Fruit fly (Drosophila melanogaster) S2 (cell line): ENCODE data around the gene alphaTub85E.

ENCODE experiments used
- CG8478 ChIP-seq: fragments of >200 bp; optimal IDR thresholded peaks from 2 replicates; lab custom pipeline; 2018
- CTCF ChIP-seq, 2 experiments: fragments of >200 bp; optimal IDR thresholded peaks; 2 replicates each; lab custom pipeline; 2018

- peak; percentile 73 to 85 for TF ChIP-seq CTCF (optimal IDR thresholded peaks at IDR 0.05; lab: Kevin White, UChicago)
- TF ChIP-seq CG8478 (lab: Kevin White, UChicago), result no peak
Measured at dm6 chr3R:9694999-9695398, 38.1 kb downstream of the alphaTub85E start.
